Fruit fly (Drosophila melanogaster) whole organism, embryonic: ENCODE results near the gene Or7a.

Experiments
- Bdp1 ChIP-seq: fragments of 200-800 bp; sonication (Bioruptor generic); optimal IDR thresholded peaks from 3 replicates; lab custom pipeline; 2016; ENCODE audit warnings: missing biosample characterization, missing genetic modification characterization
- CG1233 ChIP-seq: fragments of 200-800 bp; sonication (Bioruptor generic); optimal IDR thresholded peaks from 4 replicates; lab custom pipeline; 2018; ENCODE audit warnings: missing biosample characterization, mild to moderate bottlenecking, missing genetic modification characterization
- CG15073 ChIP-seq: fragments of 200-800 bp; sonication (Bioruptor generic); optimal IDR thresholded peaks from 2 replicates; lab custom pipeline; 2016; ENCODE audit warnings: missing biosample characterization, missing genetic modification characterization
- CG1602 ChIP-seq: fragments of 200-800 bp; sonication (Bioruptor generic); optimal IDR thresholded peaks from 3 replicates; lab custom pipeline; 2016; ENCODE audit warnings: missing biosample characterization, missing genetic modification characterization
- CG1603 ChIP-seq: fragments of 200-800 bp; sonication (Bioruptor generic); optimal IDR thresholded peaks from 2 replicates; lab custom pipeline; 2019; ENCODE audit warnings: missing biosample characterization, mild to moderate bottlenecking, missing genetic modification characterization, moderate library complexity
- CG31388 ChIP-seq: fragments of 200-800 bp; sonication (Bioruptor generic); optimal IDR thresholded peaks from 2 replicates; lab custom pipeline; 2016; ENCODE audit warnings: missing biosample characterization, missing genetic modification characterization
- CG34422 ChIP-seq: fragments of 200-800 bp; sonication (Bioruptor generic); IDR thresholded peaks from 3 replicates; pipeline ENCODE4 v1.3.6; 2022; ENCODE audit warnings: missing biosample characterization, missing genetic modification characterization
- CG42726 ChIP-seq: fragments of 200-800 bp; sonication (Bioruptor generic); IDR thresholded peaks from 2 replicates; pipeline ENCODE4 v1.3.6; 2022; ENCODE audit warnings: missing biosample characterization, missing genetic modification characterization; ENCODE audit not compliant: partially characterized antibody
- CG4404 ChIP-seq: fragments of 200-800 bp; sonication (Bioruptor generic); IDR thresholded peaks from 2 replicates; pipeline ENCODE4 v1.3.6; 2022; ENCODE audit warnings: missing biosample characterization, missing genetic modification characterization
- CG4707 ChIP-seq: fragments of 200-800 bp; sonication (Bioruptor generic); optimal IDR thresholded peaks from 2 replicates; lab custom pipeline; 2018; ENCODE audit warnings: missing biosample characterization, mild to moderate bottlenecking, missing genetic modification characterization, moderate library complexity
- CG8478 ChIP-seq: fragments of >200 bp; optimal IDR thresholded peaks from 2 replicates; lab custom pipeline; 2018
- CG9437 ChIP-seq: fragments of 200-800 bp; sonication (Bioruptor generic); optimal IDR thresholded peaks from 2 replicates; lab custom pipeline; 2018; ENCODE audit warnings: missing biosample characterization, mild to moderate bottlenecking, missing genetic modification characterization
- CG9609 ChIP-seq: fragments of 200-800 bp; sonication (Bioruptor generic); optimal IDR thresholded peaks from 3 replicates; lab custom pipeline; 2016; ENCODE audit warnings: missing biosample characterization, missing genetic modification characterization
- CG9817 ChIP-seq: fragments of 200-800 bp; sonication (Bioruptor generic); optimal IDR thresholded peaks from 2 replicates; lab custom pipeline; 2018; ENCODE audit warnings: missing biosample characterization, mild to moderate bottlenecking, missing genetic modification characterization, moderate library complexity
- CTCF ChIP-seq: fragments of 200-800 bp; sonication (Bioruptor generic); optimal IDR thresholded peaks from 2 replicates; lab custom pipeline; 2017; ENCODE audit warnings: missing biosample characterization, mild to moderate bottlenecking, missing genetic modification characterization, moderate library complexity
- Dbx ChIP-seq: fragments of 200-800 bp; sonication (Bioruptor generic); IDR thresholded peaks from 3 replicates; pipeline ENCODE4 v1.3.6; 2022; ENCODE audit warnings: missing biosample characterization, missing genetic modification characterization
- Elba2 ChIP-seq: fragments of 200-800 bp; sonication (Bioruptor generic); optimal IDR thresholded peaks from 3 replicates; lab custom pipeline; 2016; ENCODE audit warnings: missing biosample characterization, missing genetic modification characterization
- GATAe ChIP-seq: fragments of 200-800 bp; sonication (Bioruptor generic); conservative IDR thresholded peaks from 2 replicates; pipeline ENCODE4 v1.3.6; 2022; ENCODE audit warnings: missing biosample characterization, missing genetic modification characterization
- H15 ChIP-seq: fragments of 200-800 bp; sonication (Bioruptor generic); IDR thresholded peaks from 3 replicates; pipeline ENCODE4 v1.3.6; 2022; ENCODE audit warnings: missing biosample characterization, missing genetic modification characterization
- HLHmδ ChIP-seq: fragments of 200-800 bp; sonication (Bioruptor generic); optimal IDR thresholded peaks from 2 replicates; lab custom pipeline; 2018; ENCODE audit warnings: missing biosample characterization, mild to moderate bottlenecking, missing genetic modification characterization, moderate library complexity
- Hmx ChIP-seq: fragments of 200-800 bp; sonication (Bioruptor generic); optimal IDR thresholded peaks from 2 replicates; lab custom pipeline; 2016; ENCODE audit warnings: missing biosample characterization, missing genetic modification characterization
- Myb ChIP-seq: fragments of 200-800 bp; sonication (Bioruptor generic); optimal IDR thresholded peaks from 2 replicates; lab custom pipeline; 2016; ENCODE audit warnings: missing biosample characterization, missing genetic modification characterization
- NFAT ChIP-seq: fragments of 200-800 bp; sonication (Bioruptor generic); IDR thresholded peaks from 2 replicates; pipeline ENCODE4 v1.3.6; 2022; ENCODE audit warnings: missing biosample characterization, missing genetic modification characterization
- Oaz ChIP-seq: fragments of 200-800 bp; sonication (Bioruptor generic); IDR thresholded peaks from 2 replicates; pipeline ENCODE4 v1.3.6; 2022; ENCODE audit warnings: missing biosample characterization, missing genetic modification characterization
- Opbp ChIP-seq: fragments of 200-800 bp; sonication (Bioruptor generic); IDR thresholded peaks from 3 replicates; pipeline ENCODE4 v1.3.6; 2022; ENCODE audit warnings: missing biosample characterization, missing genetic modification characterization; ENCODE audit not compliant: partially characterized antibody
- PHDP ChIP-seq: fragments of 200-800 bp; sonication (Bioruptor generic); optimal IDR thresholded peaks from 3 replicates; lab custom pipeline; 2018; ENCODE audit warnings: missing biosample characterization, mild to moderate bottlenecking, missing genetic modification characterization, moderate library complexity
- Sry-δ ChIP-seq: fragments of 200-800 bp; sonication (Bioruptor generic); optimal IDR thresholded peaks from 2 replicates; lab custom pipeline; 2016; ENCODE audit warnings: missing biosample characterization, missing genetic modification characterization
- Usf ChIP-seq: fragments of 200-800 bp; sonication (Bioruptor generic); optimal IDR thresholded peaks from 2 replicates; lab custom pipeline; 2017; ENCODE audit warnings: missing genotype, missing biosample characterization, missing genetic modification characterization
- amos ChIP-seq: fragments of 200-800 bp; sonication (Bioruptor generic); IDR thresholded peaks from 2 replicates; pipeline ENCODE4 v1.3.6; 2022; ENCODE audit warnings: missing biosample characterization, missing genetic modification characterization; ENCODE audit not compliant: partially characterized antibody
- ap ChIP-seq: fragments of 200-800 bp; sonication (Bioruptor generic); IDR thresholded peaks from 2 replicates; pipeline ENCODE4 v1.3.6; 2022; ENCODE audit warnings: missing biosample characterization, missing genetic modification characterization
- bsh ChIP-seq, 2 experiments: fragments of 200-800 bp; sonication (Bioruptor generic); optimal IDR thresholded peaks; 2 replicates each; lab custom pipeline; 2017 to 2018; ENCODE audit warnings: mild to moderate bottlenecking in 2 of 2, missing biosample characterization in 2 of 2, missing genetic modification characterization in 2 of 2, moderate library complexity in 1 of 2
- cad ChIP-seq: fragments of >200 bp; optimal IDR thresholded peaks from 2 replicates; lab custom pipeline; 2017; ENCODE audit warnings: missing biosample characterization, missing genetic modification characterization
- chinmo ChIP-seq: fragments of 200-800 bp; sonication (Bioruptor generic); IDR thresholded peaks from 4 replicates; pipeline ENCODE4 v1.3.6; 2022; ENCODE audit warnings: missing biosample characterization, missing genetic modification characterization; ENCODE audit not compliant: partially characterized antibody
- chn ChIP-seq: fragments of 200-800 bp; sonication (Bioruptor generic); optimal IDR thresholded peaks from 2 replicates; lab custom pipeline; 2016; ENCODE audit warnings: missing biosample characterization, missing genetic modification characterization
- disco-r ChIP-seq: fragments of 200-800 bp; sonication (Bioruptor generic); optimal IDR thresholded peaks from 2 replicates; lab custom pipeline; 2016; ENCODE audit warnings: missing biosample characterization, missing genetic modification characterization
- en ChIP-seq: fragments of 200-800 bp; sonication (Bioruptor generic); optimal IDR thresholded peaks from 2 replicates; lab custom pipeline; 2016; ENCODE audit warnings: missing biosample characterization, missing genetic modification characterization
- ewg ChIP-seq: fragments of 200-800 bp; sonication (Bioruptor generic); optimal IDR thresholded peaks from 3 replicates; lab custom pipeline; 2017; ENCODE audit warnings: mild to moderate bottlenecking, missing biosample characterization, missing genetic modification reagents, missing genetic modification characterization
- h ChIP-seq: fragments of >200 bp; optimal IDR thresholded peaks from 2 replicates; lab custom pipeline; 2017
- ind ChIP-seq: fragments of 200-800 bp; sonication (Bioruptor generic); optimal IDR thresholded peaks from 3 replicates; lab custom pipeline; 2016; ENCODE audit warnings: missing biosample characterization, missing genetic modification characterization
- jing ChIP-seq: fragments of 200-800 bp; sonication (Bioruptor generic); optimal IDR thresholded peaks from 2 replicates; lab custom pipeline; 2018; ENCODE audit warnings: missing biosample characterization, mild to moderate bottlenecking, missing genetic modification characterization
- kah ChIP-seq: fragments of 200-800 bp; sonication (Bioruptor generic); optimal IDR thresholded peaks from 2 replicates; lab custom pipeline; 2018; ENCODE audit warnings: missing biosample characterization, mild to moderate bottlenecking, missing genetic modification characterization
- lbe ChIP-seq: fragments of 200-800 bp; sonication (Bioruptor generic); optimal IDR thresholded peaks from 2 replicates; lab custom pipeline; 2016; ENCODE audit warnings: missing biosample characterization, mild to moderate bottlenecking, missing genetic modification characterization
- pho ChIP-seq: fragments of 200-800 bp; sonication (Bioruptor generic); optimal IDR thresholded peaks from 2 replicates; lab custom pipeline; 2016; ENCODE audit warnings: missing biosample characterization, missing genetic modification characterization
- pita ChIP-seq: fragments of 200-800 bp; sonication (Bioruptor generic); optimal IDR thresholded peaks from 2 replicates; lab custom pipeline; 2017; ENCODE audit warnings: missing biosample characterization, mild to moderate bottlenecking, missing genetic modification characterization
- rib ChIP-seq: fragments of 200-800 bp; sonication (Bioruptor generic); IDR thresholded peaks from 2 replicates; pipeline ENCODE4 v1.3.6; 2022; ENCODE audit warnings: missing biosample characterization, missing genetic modification characterization
- run ChIP-seq: fragments of 200-800 bp; sonication (Bioruptor generic); optimal IDR thresholded peaks from 3 replicates; lab custom pipeline; 2018; ENCODE audit warnings: missing biosample characterization, mild to moderate bottlenecking, missing genetic modification characterization
- sc ChIP-seq, 3 experiments: fragments of >200 bp in 2 of 3; fragments of 200-800 bp in 1 of 3; sonication (Bioruptor generic) in 1 of 3; optimal IDR thresholded peaks; 2 replicates in 2 of 3; 3 replicates in 1 of 3; lab custom pipeline; 2017; ENCODE audit warnings: mild to moderate bottlenecking in 1 of 3, missing biosample characterization in 1 of 3, missing genetic modification characterization in 1 of 3, missing genetic modification reagents in 1 of 3
- sd ChIP-seq: fragments of 200-800 bp; sonication (Bioruptor generic); optimal IDR thresholded peaks from 3 replicates; lab custom pipeline; 2018; ENCODE audit warnings: missing biosample characterization, mild to moderate bottlenecking, missing genetic modification characterization, moderate library complexity
- slbo ChIP-seq: fragments of 200-800 bp; sonication (Bioruptor generic); IDR thresholded peaks from 2 replicates; pipeline ENCODE4 v1.3.6; 2022; ENCODE audit warnings: missing biosample characterization, missing genetic modification characterization
- sqz ChIP-seq: fragments of 200-800 bp; sonication (Bioruptor generic); optimal IDR thresholded peaks from 3 replicates; lab custom pipeline; 2018; ENCODE audit warnings: missing biosample characterization, mild to moderate bottlenecking, missing genetic modification characterization
- tup ChIP-seq: fragments of 200-800 bp; sonication (Bioruptor generic); optimal IDR thresholded peaks from 2 replicates; lab custom pipeline; 2016; ENCODE audit warnings: missing biosample characterization, mild to moderate bottlenecking, missing genetic modification characterization, moderate library complexity
- zf30C ChIP-seq: fragments of 200-800 bp; sonication (Bioruptor generic); optimal IDR thresholded peaks from 3 replicates; lab custom pipeline; 2018; ENCODE audit warnings: missing biosample characterization, mild to moderate bottlenecking, missing genetic modification characterization

Gene Or7a

DNA sequence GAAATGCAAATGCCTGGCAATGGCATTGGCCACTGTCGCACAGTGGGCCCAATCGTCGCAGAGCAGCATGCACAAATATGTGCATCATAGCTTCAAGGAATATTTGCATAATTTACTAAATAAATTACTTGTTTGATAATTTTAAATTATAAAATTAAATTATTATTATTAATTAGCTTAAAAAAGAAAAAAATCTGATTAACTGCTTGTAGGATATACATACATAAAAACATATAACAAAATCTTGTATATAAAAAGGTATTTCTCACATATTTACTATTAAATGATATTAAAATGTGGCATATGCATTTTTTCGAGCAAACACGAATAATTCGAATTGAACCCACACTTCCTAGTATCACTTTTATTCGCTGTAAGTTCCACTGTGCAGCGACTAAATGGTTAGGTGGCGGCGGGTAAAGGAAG lies 40.3 kb downstream of the Or7a start (continued):
- no peak for TF ChIP-seq rib (GFP tag; lab: Robert Waterston, UW)
- TF ChIP-seq Usf (GFP tag; lab: Kevin White, UChicago), result no peak
- no peak for TF ChIP-seq zf30C (GFP tag; lab: Kevin White, UChicago)
- no peak for TF ChIP-seq h (lab: Kevin White, UChicago)
- peak; percentile 40 for TF ChIP-seq PHDP (tag; lab: Kevin White, UChicago)
- TF ChIP-seq Oaz, result no peak
- TF ChIP-seq kah (GFP tag; lab: Kevin White, UChicago), result peak; percentile 30
- peak; percentile 18 for TF ChIP-seq CG1602 (GFP tag; lab: Kevin White, UChicago)
- TF ChIP-seq ap (GFP tag; lab: Robert Waterston, UW), result no peak
- no peak for TF ChIP-seq disco-r (GFP tag; lab: Kevin White, UChicago)
- no peak for TF ChIP-seq Opbp (GFP tag; lab: Robert Waterston, UW)
- no peak for TF ChIP-seq Myb (GFP tag; lab: Kevin White, UChicago)
- no peak for TF ChIP-seq run
- TF ChIP-seq Hmx, result no peak
- peak; percentile 49 for TF ChIP-seq ind (GFP tag; lab: Kevin White, UChicago)
- peak; percentile 18; the same call in 1 of the 3 replicates for TF ChIP-seq CG34422 (GFP tag; lab: Robert Waterston, UW)
- TF ChIP-seq chn (GFP tag; lab: Kevin White, UChicago), result no peak
- TF ChIP-seq CG9609 (GFP tag; lab: Kevin White, UChicago), result no peak
- TF ChIP-seq CG9817 (tag; lab: Kevin White, UChicago), result no peak
- no peak for TF ChIP-seq jing (GFP tag; lab: Kevin White, UChicago)
- no peak for TF ChIP-seq pita (GFP tag; lab: Kevin White, UChicago)
- 0 out of 2 replicates have a peak, but pooled peaks have one; percentile 31 for TF ChIP-seq NFAT (GFP tag; lab: Robert Waterston, UW)
- no peak for TF ChIP-seq amos (GFP tag; lab: Robert Waterston, UW)
- peak; percentile 39 for TF ChIP-seq ewg (GFP tag; lab: Kevin White, UChicago)
- no peak for TF ChIP-seq HLHmδ
- TF ChIP-seq Bdp1, result no peak
- TF ChIP-seq CG31388, result no peak
- no peak for TF ChIP-seq CG1603 (tag; lab: Kevin White, UChicago)
- no peak for TF ChIP-seq CG8478
- TF ChIP-seq Dbx, result no peak
- TF ChIP-seq slbo (GFP tag; lab: Robert Waterston, UW), result 0 out of 2 replicates have a peak, but pooled peaks have one; percentile 29
- TF ChIP-seq CTCF (GFP tag; lab: Kevin White, UChicago), result no peak
- no peak for TF ChIP-seq sd (tag; lab: Kevin White, UChicago)
- no peak for TF ChIP-seq pho
- TF ChIP-seq Elba2 (GFP tag; lab: Kevin White, UChicago), result no peak
- peak; percentile 64 for TF ChIP-seq CG9437 (GFP tag; lab: Kevin White, UChicago)
- 0 out of 4 replicates have a peak, but pooled peaks have one; percentile 20 for TF ChIP-seq chinmo
- no peak for TF ChIP-seq CG4404 (GFP tag; lab: Robert Waterston, UW)
- TF ChIP-seq sqz (GFP tag; lab: Kevin White, UChicago), result peak; percentile 12
- no peak for TF ChIP-seq cad (GFP tag; lab: Kevin White, UChicago)
- peak; percentile 10 for TF ChIP-seq CG1233 (GFP tag; lab: Kevin White, UChicago)
- no peak for TF ChIP-seq tup (GFP tag; lab: Kevin White, UChicago)
- peak; percentile 68 for TF ChIP-seq CG4707 (GFP tag; lab: Kevin White, UChicago)
- TF ChIP-seq Sry-δ (GFP tag; lab: Kevin White, UChicago), result no peak
- TF ChIP-seq GATAe (GFP tag; lab: Robert Waterston, UW), result no peak
- TF ChIP-seq bsh (GFP tag; optimal IDR thresholded peaks at IDR 0.05; lab: Kevin White, UChicago), result peak in 1 of 2 experiments; percentile 60
- TF ChIP-seq lbe (GFP tag; lab: Kevin White, UChicago), result no peak
- TF ChIP-seq H15 (GFP tag; lab: Robert Waterston, UW), result 0 out of 3 replicates have a peak, but pooled peaks have one; percentile 50
- TF ChIP-seq sc (optimal IDR thresholded peaks at IDR 0.05; lab: Kevin White, UChicago), result no peak
- peak; percentile 40 for TF ChIP-seq sc (GFP tag; optimal IDR thresholded peaks at IDR 0.05; lab: Kevin White, UChicago)
- TF ChIP-seq CG15073, result no peak
- no peak for TF ChIP-seq en (GFP tag; lab: Kevin White, UChicago)
- no peak for TF ChIP-seq CG42726 (GFP tag; lab: Robert Waterston, UW)
